Worm (Caenorhabditis elegans) whole organism, L4 larva: ENCODE results near the gene clec-1.

Experiments used
- F26F4.8 ChIP-seq: fragments of 200-800 bp; sonication (Bioruptor generic); conservative IDR thresholded peaks from 2 replicates; pipeline ENCODE4 v1.3.6; 2022; ENCODE audit warnings: missing genetic modification characterization, missing compliant biosample characterization
- F49E8.2 ChIP-seq: sonication (generic microtip); optimal IDR thresholded peaks from 2 replicates; lab custom pipeline; 2016; ENCODE audit warnings: missing compliant biosample characterization, mild to moderate bottlenecking, missing genetic modification characterization, borderline replicate concordance
- T26A8.4 ChIP-seq: fragments of 200-800 bp; sonication (Bioruptor generic); IDR thresholded peaks from 2 replicates; pipeline ENCODE4 v1.3.6; 2022; ENCODE audit warnings: missing genetic modification characterization, missing compliant biosample characterization
- ZK337.2 ChIP-seq: fragments of 200-800 bp; sonication (Bioruptor generic); IDR thresholded peaks from 2 replicates; pipeline ENCODE4 v1.3.6; 2022; ENCODE audit warnings: missing genetic modification reagents, missing genetic modification characterization, missing compliant biosample characterization
- ceh-20 ChIP-seq: fragments of 200-800 bp; sonication (Bioruptor generic); IDR thresholded peaks from 2 replicates; pipeline ENCODE4 v1.3.6; 2022; ENCODE audit warnings: missing genetic modification reagents, missing genetic modification characterization, missing compliant biosample characterization
- ceh-32 ChIP-seq: sonication (generic microtip); optimal IDR thresholded peaks from 2 replicates; lab custom pipeline; 2016; ENCODE audit warnings: mild to moderate bottlenecking, missing genetic modification characterization, missing compliant biosample characterization; ENCODE audit not compliant: poor library complexity
- cey-2 ChIP-seq: sonication (generic microtip); optimal IDR thresholded peaks from 3 replicates; lab custom pipeline; 2017; ENCODE audit warnings: missing genetic modification characterization, mild to moderate bottlenecking, missing compliant biosample characterization, antibody characterized with exemption, borderline replicate concordance; ENCODE audit not compliant: insufficient read depth
- ctbp-1 ChIP-seq: fragments of 200-800 bp; sonication (Bioruptor generic); IDR thresholded peaks from 2 replicates; pipeline ENCODE4 v1.3.6; 2022; ENCODE audit warnings: missing genetic modification reagents, missing genetic modification characterization, missing compliant biosample characterization
- daf-16 ChIP-seq, 3 experiments: sonication (generic microtip); optimal IDR thresholded peaks; 2 replicates each; lab custom pipeline; 2016 to 2017; ENCODE audit warnings: missing genetic modification characterization in 3 of 3, missing genetic modification reagents in 3 of 3, mild to moderate bottlenecking in 2 of 3, missing compliant biosample characterization in 2 of 3, missing biosample characterization in 1 of 3, moderate library complexity in 1 of 3
- daf-19 ChIP-seq: fragments of 200-800 bp; sonication (Bioruptor generic); conservative IDR thresholded peaks from 2 replicates; pipeline ENCODE4 v1.3.6; 2022; ENCODE audit warnings: missing genetic modification characterization, missing compliant biosample characterization
- daf-8 ChIP-seq: fragments of 200-800 bp; sonication (Bioruptor generic); IDR thresholded peaks from 2 replicates; pipeline ENCODE4 v1.3.6; 2022; ENCODE audit warnings: missing genetic modification characterization, missing compliant biosample characterization
- dpl-1 ChIP-seq: fragments of 150-350 bp; optimal IDR thresholded peaks from 2 replicates; lab custom pipeline; 2014; ENCODE audit warnings: missing biosample characterization, missing genetic modification reagents, missing genetic modification characterization
- dve-1 ChIP-seq: sonication (generic microtip); optimal IDR thresholded peaks from 2 replicates; lab custom pipeline; 2017; ENCODE audit warnings: antibody characterized with exemption, mild to moderate bottlenecking, missing genetic modification characterization, missing compliant biosample characterization; ENCODE audit not compliant: insufficient read depth
- fos-1 ChIP-seq: fragments of 150-350 bp; optimal IDR thresholded peaks from 2 replicates; lab custom pipeline; 2014; ENCODE audit warnings: missing biosample characterization, missing genetic modification characterization
- hlh-11 ChIP-seq: fragments of 200-800 bp; sonication (Bioruptor generic); optimal IDR thresholded peaks from 2 replicates; lab custom pipeline; 2018; ENCODE audit warnings: mild to moderate bottlenecking, missing genetic modification characterization, missing compliant biosample characterization
- hlh-30 ChIP-seq: sonication (generic microtip); optimal IDR thresholded peaks from 2 replicates; lab custom pipeline; 2017; ENCODE audit warnings: antibody characterized with exemption, mild to moderate bottlenecking, missing genetic modification characterization, missing compliant biosample characterization; ENCODE audit not compliant: insufficient read depth
- hmg-1.1 ChIP-seq: fragments of 200-800 bp; sonication (Bioruptor generic); IDR thresholded peaks from 2 replicates; pipeline ENCODE4 v1.3.6; 2022; ENCODE audit warnings: missing genetic modification reagents, missing genetic modification characterization, missing compliant biosample characterization
- lin-1 ChIP-seq: fragments of 200-800 bp; sonication (Bioruptor generic); IDR thresholded peaks from 2 replicates; pipeline ENCODE4 v1.3.6; 2022; ENCODE audit warnings: missing genetic modification reagents, missing genetic modification characterization, missing compliant biosample characterization
- lin-13 ChIP-seq: fragments of 150-350 bp; optimal IDR thresholded peaks from 2 replicates; lab custom pipeline; 2014; ENCODE audit warnings: missing biosample characterization, missing genetic modification reagents, missing genetic modification characterization
- mdl-1 ChIP-seq, 2 experiments: fragments of 150-350 bp in 1 of 2; sonication (generic microtip) in 1 of 2; optimal IDR thresholded peaks; 2 replicates each; lab custom pipeline; 2014 to 2017; ENCODE audit warnings: missing biosample characterization in 2 of 2, missing genetic modification characterization in 2 of 2
- mxl-3 ChIP-seq: fragments of 200-800 bp; sonication (Bioruptor generic); optimal IDR thresholded peaks from 2 replicates; lab custom pipeline; 2018; ENCODE audit warnings: mild to moderate bottlenecking, missing genetic modification characterization, missing compliant biosample characterization
- nhr-10 ChIP-seq: fragments of 150-350 bp; optimal IDR thresholded peaks from 2 replicates; lab custom pipeline; 2014; ENCODE audit warnings: missing biosample characterization, missing genetic modification characterization
- nhr-111 ChIP-seq: fragments of 200-800 bp; sonication (Bioruptor generic); optimal IDR thresholded peaks from 2 replicates; lab custom pipeline; 2018; ENCODE audit warnings: mild to moderate bottlenecking, missing genetic modification characterization, missing compliant biosample characterization
- nhr-28 ChIP-seq: fragments of 150-350 bp; optimal IDR thresholded peaks from 2 replicates; lab custom pipeline; 2014; ENCODE audit warnings: missing biosample characterization, missing genetic modification characterization
- php-3 ChIP-seq: fragments of 200-800 bp; sonication (Bioruptor generic); IDR thresholded peaks from 2 replicates; pipeline ENCODE4 v1.3.6; 2022; ENCODE audit warnings: missing genetic modification reagents, missing genetic modification characterization, missing compliant biosample characterization
- pqm-1 ChIP-seq: sonication (generic microtip); optimal IDR thresholded peaks from 2 replicates; lab custom pipeline; 2017; ENCODE audit warnings: missing biosample characterization, missing genetic modification characterization
- rbr-2 ChIP-seq: sonication (generic microtip); optimal IDR thresholded peaks from 2 replicates; lab custom pipeline; 2016; ENCODE audit warnings: missing genotype, missing genetic modification characterization, missing compliant biosample characterization
- saeg-2 ChIP-seq: fragments of 200-800 bp; sonication (Bioruptor generic); IDR thresholded peaks from 2 replicates; pipeline ENCODE4 v1.3.6; 2022; ENCODE audit warnings: missing genetic modification reagents, missing genetic modification characterization, missing compliant biosample characterization
- spr-3 ChIP-seq: fragments of 200-800 bp; sonication (Bioruptor generic); optimal IDR thresholded peaks from 2 replicates; lab custom pipeline; 2018; ENCODE audit warnings: mild to moderate bottlenecking, missing genetic modification characterization, missing compliant biosample characterization
- unc-62 ChIP-seq, 3 experiments: fragments of 150-350 bp in 1 of 3; sonication (generic microtip); optimal IDR thresholded peaks in 2 of 3; peaks in 1 of 3; 1 replicate in 1 of 3; 2 replicates in 2 of 3; lab custom pipeline; 2014 to 2017; ENCODE audit warnings: missing biosample characterization in 3 of 3, missing genetic modification characterization in 3 of 3, missing genetic modification reagents in 3 of 3, missing genotype in 1 of 3
- vab-7 ChIP-seq: fragments of 200-800 bp; sonication (Bioruptor generic); IDR thresholded peaks from 2 replicates; pipeline ENCODE4 v1.3.6; 2022; ENCODE audit warnings: missing genetic modification reagents, missing genetic modification characterization, missing compliant biosample characterization

clec-1 gene

ce11 chrV:5687115-5687979 is 12.6 kb upstream of the clec-1 start, which contains the start of gene F25B4.7 (continued):
- TF ChIP-seq spr-3 (GFP tag; lab: Kevin White, UChicago) (no peak), cey-2 (tag; lab: Kevin White, UChicago) (no peak), nhr-111 (GFP tag; lab: Kevin White, UChicago) (no peak), hlh-30 (peak; percentile 50), ceh-32 (tag; lab: Kevin White, UChicago) (no peak), F49E8.2 (tag; lab: Kevin White, UChicago) (no peak), daf-8 (GFP tag; lab: Robert Waterston, UW) (no peak), vab-7 (GFP tag; lab: Robert Waterston, UW) (no peak), daf-19 (GFP tag; lab: Robert Waterston, UW) (no peak), saeg-2 (GFP tag; lab: Robert Waterston, UW) (no peak), dpl-1 (GFP tag; lab: Kevin White, UChicago) (no peak), rbr-2 (tag; lab: Kevin White, UChicago) (no peak)

- TF ChIP-seq T26A8.4 (GFP tag; lab: Robert Waterston, UW): no peak
- peak; percentile 8 for TF ChIP-seq dve-1 (tag; lab: Kevin White, UChicago)
- TF ChIP-seq pqm-1 (tag; lab: Kevin White, UChicago): peak; percentile 12
- no peak for TF ChIP-seq daf-16 (GFP tag; optimal IDR thresholded peaks at IDR 0.05; lab: Kevin White, UChicago)
- peak; percentile 34 for TF ChIP-seq daf-16 (tag; optimal IDR thresholded peaks at IDR 0.05; lab: Kevin White, UChicago)
Observed at ce11 chrV:5691665-5692407, 8.1 kb upstream of the clec-1 start, which contains the start of gene F25B4.8. Gene F25B4.8, minus strand, starts transcription at chrV:5691715.

ce11 chrV:5693595-5693994 is 6.4 kb upstream of the clec-1 start:
- TF ChIP-seq unc-62 (GFP tag; optimal IDR thresholded peaks at IDR 0.05 in 1 of 2; lab: Kevin White, UChicago) (peak in 1 of 2 experiments; percentile 72), unc-62 (tag; optimal IDR thresholded peaks at IDR 0.05; lab: Kevin White, UChicago) (no peak), cey-2 (tag; lab: Kevin White, UChicago) (no peak), fos-1 (no peak), ZK337.2 (GFP tag; lab: Robert Waterston, UW) (no peak), hlh-11 (tag; lab: Kevin White, UChicago) (peak; percentile 36), lin-13 (GFP tag; lab: Kevin White, UChicago) (no peak), F26F4.8 (GFP tag; lab: Robert Waterston, UW) (no peak), pqm-1 (tag; lab: Kevin White, UChicago) (no peak), hmg-1.1 (GFP tag; lab: Robert Waterston, UW) (no peak), mdl-1 (tag; optimal IDR thresholded peaks at IDR 0.05; lab: Kevin White, UChicago) (peak in 1 of 2 experiments; percentile 4), ctbp-1 (no peak)

- TF ChIP-seq ceh-20 (GFP tag; lab: Robert Waterston, UW) (peak; percentile 30; the same call in 1 of the 2 replicates), nhr-28 (peak; percentile 55), daf-16 (GFP tag; optimal IDR thresholded peaks at IDR 0.05; lab: Kevin White, UChicago) (no peak), daf-16 (tag; optimal IDR thresholded peaks at IDR 0.05; lab: Kevin White, UChicago) (peak; percentile 30), lin-1 (GFP tag; lab: Robert Waterston, UW) (0 out of 2 replicates have a peak, but pooled peaks have one; percentile 33), hlh-30 (no peak), unc-62 (GFP tag; optimal IDR thresholded peaks at IDR 0.05 in 1 of 2; lab: Kevin White, UChicago) (peak in 1 of 2 experiments; percentile 63), unc-62 (tag; optimal IDR thresholded peaks at IDR 0.05; lab: Kevin White, UChicago) (no peak), php-3 (GFP tag; lab: Robert Waterston, UW) (0 out of 2 replicates have a peak, but pooled peaks have one; percentile 55), hlh-11 (tag; lab: Kevin White, UChicago) (peak; percentile 47), nhr-10 (tag; lab: Kevin White, UChicago) (no peak), mxl-3 (GFP tag; lab: Kevin White, UChicago) (peak; percentile 11)
Observed at ce11 chrV:5695635-5696034, 4.3 kb upstream of the clec-1 start.
